Fruit fly (Drosophila melanogaster): ENCODE measurements around the gene Vsx1.

Vsx1 gene

DNA sequence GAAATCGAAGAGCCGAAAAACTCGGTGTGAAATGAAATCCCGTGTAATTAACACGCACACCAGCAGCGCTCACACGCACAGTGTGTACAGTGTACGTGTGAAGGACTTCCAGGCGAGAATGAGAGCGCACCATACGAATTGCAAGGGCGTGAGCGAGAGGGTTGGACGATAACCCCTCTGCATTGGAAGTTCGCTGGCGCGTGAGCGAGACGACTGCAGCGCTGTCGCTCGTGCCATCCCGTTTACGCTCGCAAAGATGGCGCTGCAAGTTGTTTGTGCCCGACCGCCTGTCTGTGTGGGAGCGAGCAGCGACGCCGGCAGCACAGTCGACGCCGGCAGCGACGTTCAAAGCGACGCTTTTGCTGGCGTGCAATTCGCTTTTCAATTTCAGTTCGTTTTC, at the start of gene Vsx1:
Gene Vsx1, plus strand, starts transcription at position 388 of the 400 bp plus-strand sequence.
- no peak for TF ChIP-seq pan (optimal IDR thresholded peaks at IDR 0.05)
- TF ChIP-seq EcR (GFP tag; optimal IDR thresholded peaks at IDR 0.05), result no peak
- TF ChIP-seq usp (GFP tag; optimal IDR thresholded peaks at IDR 0.05), result no peak
- TF ChIP-seq CG8478 (optimal IDR thresholded peaks at IDR 0.05), result peak; percentile 96
- TF ChIP-seq psq (optimal IDR thresholded peaks at IDR 0.05), result no peak
- TF ChIP-seq Dll (optimal IDR thresholded peaks at IDR 0.05), result peak; percentile 9

DNA sequence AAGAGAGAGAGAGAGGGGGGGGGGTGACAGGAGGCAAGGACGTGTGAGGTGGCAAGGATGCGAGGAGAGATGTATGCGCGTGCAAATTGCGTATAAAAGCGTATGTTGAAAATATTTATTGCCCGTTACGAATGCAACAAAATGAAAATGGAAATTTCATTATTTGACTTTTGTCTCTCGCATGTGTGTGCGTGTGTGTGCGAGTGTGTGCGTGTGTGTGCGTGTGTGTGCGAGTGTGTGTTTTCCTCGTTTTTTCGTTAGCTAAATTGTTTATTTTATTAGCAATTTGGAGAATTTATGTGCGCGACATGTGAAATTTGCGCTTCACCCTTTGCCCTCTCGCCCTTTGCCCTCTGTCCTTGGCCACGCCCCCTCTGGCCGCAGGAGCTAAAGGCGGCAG, 41.2 kb upstream of the Vsx1 start:
- TF ChIP-seq Dll (optimal IDR thresholded peaks at IDR 0.05) (no peak), psq (optimal IDR thresholded peaks at IDR 0.05) (no peak), EcR (GFP tag; optimal IDR thresholded peaks at IDR 0.05) (no peak), usp (GFP tag; optimal IDR thresholded peaks at IDR 0.05) (no peak), pan (optimal IDR thresholded peaks at IDR 0.05) (no peak), CG8478 (optimal IDR thresholded peaks at IDR 0.05) (no peak)

- TF ChIP-seq usp (GFP tag; optimal IDR thresholded peaks at IDR 0.05) (no peak), CG8478 (optimal IDR thresholded peaks at IDR 0.05) (no peak), psq (optimal IDR thresholded peaks at IDR 0.05) (no peak), EcR (GFP tag; optimal IDR thresholded peaks at IDR 0.05) (no peak), Dll (optimal IDR thresholded peaks at IDR 0.05) (no peak), pan (optimal IDR thresholded peaks at IDR 0.05) (no peak)
Measured at dm6 chrX:5553664-5554063, 40.4 kb upstream of the Vsx1 start.

- TF ChIP-seq EcR (GFP tag; optimal IDR thresholded peaks at IDR 0.05) (no peak), Dll (optimal IDR thresholded peaks at IDR 0.05) (no peak), CG8478 (optimal IDR thresholded peaks at IDR 0.05) (no peak), psq (optimal IDR thresholded peaks at IDR 0.05) (no peak), pan (optimal IDR thresholded peaks at IDR 0.05) (no peak), usp (GFP tag; optimal IDR thresholded peaks at IDR 0.05) (no peak)
Measured at dm6 chrX:5558495-5558894, 35.6 kb upstream of the Vsx1 start.

DNA sequence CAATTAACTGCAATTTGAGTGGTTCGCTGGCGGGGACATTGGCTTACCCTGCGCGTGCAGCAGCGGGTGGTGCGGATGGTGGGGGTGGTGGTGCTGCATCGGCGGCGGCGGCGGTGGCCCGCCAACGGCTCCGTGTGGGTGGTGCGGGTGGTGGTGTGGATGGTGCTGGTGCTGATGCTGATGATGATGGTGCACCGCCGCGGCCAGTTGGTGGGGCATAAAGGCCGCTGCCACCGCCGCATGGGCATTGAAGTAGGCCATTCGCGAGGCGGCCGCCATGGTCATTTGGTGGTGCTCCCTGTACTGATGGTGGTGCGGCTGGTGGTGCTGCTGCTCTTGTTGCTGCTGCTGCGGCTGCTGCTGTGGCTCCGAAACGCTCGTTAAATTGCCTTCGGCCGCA, 34.7 kb upstream of the Vsx1 start:
- TF ChIP-seq pan (optimal IDR thresholded peaks at IDR 0.05), result no peak
- TF ChIP-seq psq (optimal IDR thresholded peaks at IDR 0.05), result no peak
- TF ChIP-seq Dll (optimal IDR thresholded peaks at IDR 0.05), result no peak

DNA sequence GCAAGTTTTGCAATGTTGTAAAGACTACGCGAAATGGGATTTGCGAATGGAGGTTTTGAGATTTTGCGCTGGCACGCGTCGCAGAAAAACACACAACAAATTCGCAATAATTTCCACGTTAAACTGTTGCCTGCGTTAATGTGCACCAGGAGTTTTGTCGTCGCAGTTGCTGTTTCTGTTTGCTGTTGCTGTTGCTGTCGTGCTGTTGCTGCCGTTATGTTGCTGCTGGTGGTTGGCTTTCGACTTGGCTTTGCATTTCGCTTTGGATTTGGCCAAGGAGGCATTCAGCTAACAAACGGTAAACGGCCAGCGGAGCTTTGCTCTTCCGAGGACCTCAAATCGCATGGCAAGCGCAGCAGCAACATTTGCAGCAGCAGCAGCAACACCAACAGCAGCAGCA, 34.0 kb upstream of the Vsx1 start, which contains the start of gene Vsx2:
Gene Vsx2, minus strand, starts transcription at position 101 of the 400 bp plus-strand sequence.
- TF ChIP-seq CG8478 (optimal IDR thresholded peaks at IDR 0.05) (no peak), pan (optimal IDR thresholded peaks at IDR 0.05) (no peak), psq (optimal IDR thresholded peaks at IDR 0.05) (no peak), EcR (GFP tag; optimal IDR thresholded peaks at IDR 0.05) (no peak), Dll (optimal IDR thresholded peaks at IDR 0.05) (no peak), usp (GFP tag; optimal IDR thresholded peaks at IDR 0.05) (no peak)

dm6 chrX:5560503-5560902, 33.6 kb upstream of the Vsx1 start:
- TF ChIP-seq psq (optimal IDR thresholded peaks at IDR 0.05) (no peak), EcR (GFP tag; optimal IDR thresholded peaks at IDR 0.05) (no peak), CG8478 (optimal IDR thresholded peaks at IDR 0.05) (peak; percentile 98), usp (GFP tag; optimal IDR thresholded peaks at IDR 0.05) (no peak), Dll (optimal IDR thresholded peaks at IDR 0.05) (peak; percentile 40), pan (optimal IDR thresholded peaks at IDR 0.05) (no peak)

DNA sequence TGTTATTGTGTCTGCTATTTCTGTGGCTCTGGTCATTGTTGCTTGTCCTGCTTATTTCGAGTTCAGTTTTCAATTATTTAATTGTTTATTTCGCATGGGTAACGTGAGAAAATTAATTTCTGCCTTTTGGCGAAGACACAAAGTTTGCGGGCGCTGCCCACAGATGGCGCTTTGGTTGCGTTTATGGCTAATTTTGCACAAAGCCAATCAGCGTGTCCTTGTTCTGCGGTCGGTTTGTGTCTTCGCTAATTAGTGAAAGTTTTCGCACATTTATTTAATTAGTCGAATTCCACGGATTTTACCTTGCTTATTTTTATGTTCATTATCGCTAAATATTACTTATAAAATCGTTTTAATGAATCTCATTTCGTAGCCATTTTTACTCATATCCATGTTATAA, 30.7 kb upstream of the Vsx1 start:
- TF ChIP-seq Dll (optimal IDR thresholded peaks at IDR 0.05), result no peak
- no peak for TF ChIP-seq usp (GFP tag; optimal IDR thresholded peaks at IDR 0.05)
- no peak for TF ChIP-seq CG8478 (optimal IDR thresholded peaks at IDR 0.05)
- no peak for TF ChIP-seq EcR (GFP tag; optimal IDR thresholded peaks at IDR 0.05)
- TF ChIP-seq pan (optimal IDR thresholded peaks at IDR 0.05), result no peak
- no peak for TF ChIP-seq psq (optimal IDR thresholded peaks at IDR 0.05)

DNA sequence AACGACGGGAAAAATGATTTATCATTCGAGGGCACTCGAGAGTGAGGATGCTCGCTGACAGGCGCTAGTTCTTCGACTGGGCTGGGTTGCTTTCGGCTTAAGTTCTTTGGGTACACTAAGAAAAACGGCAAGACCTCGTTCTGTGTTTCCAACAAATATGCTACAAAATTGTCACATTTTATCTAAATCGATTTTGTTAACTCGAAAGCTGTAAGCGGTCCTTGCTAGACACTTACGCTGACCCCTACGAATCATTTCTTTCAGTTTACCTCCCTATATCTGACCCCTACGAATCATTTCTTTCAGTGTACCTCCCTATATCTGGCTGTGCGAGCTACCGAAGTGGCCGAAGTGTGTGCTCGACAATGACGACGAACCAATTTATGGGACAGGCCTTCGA, 30.1 kb upstream of the Vsx1 start:
- no peak for TF ChIP-seq EcR (GFP tag; optimal IDR thresholded peaks at IDR 0.05)
- TF ChIP-seq psq (optimal IDR thresholded peaks at IDR 0.05), result no peak
- TF ChIP-seq Dll (optimal IDR thresholded peaks at IDR 0.05), result no peak
- no peak for TF ChIP-seq CG8478 (optimal IDR thresholded peaks at IDR 0.05)
- no peak for TF ChIP-seq pan (optimal IDR thresholded peaks at IDR 0.05)
- TF ChIP-seq usp (GFP tag; optimal IDR thresholded peaks at IDR 0.05), result no peak

dm6 chrX:5579484-5579883, 14.6 kb upstream of the Vsx1 start:
- TF ChIP-seq EcR (GFP tag; optimal IDR thresholded peaks at IDR 0.05) (no peak), psq (optimal IDR thresholded peaks at IDR 0.05) (no peak), usp (GFP tag; optimal IDR thresholded peaks at IDR 0.05) (no peak), Dll (optimal IDR thresholded peaks at IDR 0.05) (no peak), CG8478 (optimal IDR thresholded peaks at IDR 0.05) (peak; percentile 79), pan (optimal IDR thresholded peaks at IDR 0.05) (no peak)

dm6 chrX:5587023-5587422, 7.0 kb upstream of the Vsx1 start:
- TF ChIP-seq EcR (GFP tag; optimal IDR thresholded peaks at IDR 0.05) (no peak), CG8478 (optimal IDR thresholded peaks at IDR 0.05) (no peak), Dll (optimal IDR thresholded peaks at IDR 0.05) (no peak), pan (optimal IDR thresholded peaks at IDR 0.05) (no peak), usp (GFP tag; optimal IDR thresholded peaks at IDR 0.05) (no peak), psq (optimal IDR thresholded peaks at IDR 0.05) (no peak)

dm6 chrX:5588454-5588853, 5.6 kb upstream of the Vsx1 start:
- no peak for TF ChIP-seq CG8478 (optimal IDR thresholded peaks at IDR 0.05)
- no peak for TF ChIP-seq EcR (GFP tag; optimal IDR thresholded peaks at IDR 0.05)
- no peak for TF ChIP-seq Dll (optimal IDR thresholded peaks at IDR 0.05)
- no peak for TF ChIP-seq pan (optimal IDR thresholded peaks at IDR 0.05)
- no peak for TF ChIP-seq usp (GFP tag; optimal IDR thresholded peaks at IDR 0.05)
- no peak for TF ChIP-seq psq (optimal IDR thresholded peaks at IDR 0.05)

dm6 chrX:5589990-5590389, 4.1 kb upstream of the Vsx1 start:
- no peak for TF ChIP-seq CG8478 (optimal IDR thresholded peaks at IDR 0.05)
- no peak for TF ChIP-seq pan (optimal IDR thresholded peaks at IDR 0.05)
- TF ChIP-seq usp (GFP tag; optimal IDR thresholded peaks at IDR 0.05), result no peak
- TF ChIP-seq EcR (GFP tag; optimal IDR thresholded peaks at IDR 0.05), result no peak
- no peak for TF ChIP-seq Dll (optimal IDR thresholded peaks at IDR 0.05)
- TF ChIP-seq psq (optimal IDR thresholded peaks at IDR 0.05), result no peak

All from whole organism.